Worm (Caenorhabditis elegans) whole organism, L4/young adult: Measurements from ENCODE around the gene F52G3.8.

Source experiments
- dao-5 ChIP-seq: sonication (generic microtip); optimal IDR thresholded peaks from 2 replicates; lab custom pipeline; 2016; ENCODE audit warnings: missing genotype, missing genetic modification characterization, moderate library complexity, missing compliant biosample characterization
- him-1 ChIP-seq: sonication (generic microtip); optimal IDR thresholded peaks from 2 replicates; lab custom pipeline; 2016; ENCODE audit warnings: missing genotype, missing genetic modification reagents, missing genetic modification characterization, missing compliant biosample characterization

ce11 chrX:16991437-16991836, 38.7 kb upstream of the F52G3.8 start:
- no peak for TF ChIP-seq dao-5 (tag; lab: Kevin White, UChicago)
- TF ChIP-seq him-1 (tag; lab: Kevin White, UChicago) = no peak
